Worm (Caenorhabditis elegans): ENCODE measurements around the gene srz-59.

DNA sequence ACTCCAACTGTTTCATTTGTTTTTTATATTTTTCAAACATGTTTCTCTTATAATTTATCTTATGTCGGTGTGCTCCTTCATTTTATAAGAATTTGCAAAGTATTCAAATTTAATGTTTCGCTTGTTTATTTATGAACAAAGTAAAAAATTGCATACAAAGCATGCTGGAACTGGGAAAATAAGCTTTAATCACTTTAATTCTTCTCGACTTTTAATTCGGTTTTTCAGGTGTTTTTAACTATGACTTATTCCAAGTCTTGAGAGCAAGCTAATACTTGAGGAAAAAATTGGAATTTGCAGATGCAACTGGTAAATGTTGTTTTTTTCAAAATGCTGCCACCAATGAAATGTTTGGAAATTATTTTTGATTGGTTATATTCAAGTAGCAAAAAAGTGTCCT, at the start of gene srz-59:
- TF ChIP-seq F13C5.2 (tag; optimal IDR thresholded peaks at IDR 0.05) (no peak), flt-1 (GFP tag; IDR thresholded peaks at IDR 0.05) (no peak), B0310.2 (tag; optimal IDR thresholded peaks at IDR 0.05) (no peak), tbx-11 (GFP tag; IDR thresholded peaks at IDR 0.05) (no peak), sea-1 (GFP tag; conservative IDR thresholded peaks at IDR 0.05) (no peak), tbx-37 (GFP tag; conservative IDR thresholded peaks at IDR 0.05) (no peak), ama-1 (optimal IDR thresholded peaks at IDR 0.05) (no peak), scrt-1 (GFP tag; IDR thresholded peaks at IDR 0.05) (no peak), tra-4 (tag; optimal IDR thresholded peaks at IDR 0.05) (no peak), pes-1 (GFP tag; IDR thresholded peaks at IDR 0.05) (no peak), aly-1 (tag; optimal IDR thresholded peaks at IDR 0.05) (no peak), ets-7 (tag; optimal IDR thresholded peaks at IDR 0.05) (no peak), ceh-13 (GFP tag; optimal IDR thresholded peaks at IDR 0.05) (no peak)
